Worm (Caenorhabditis elegans): ENCODE data around the gene T17A3.12.

- no peak for TF ChIP-seq nhr-77 (tag; optimal IDR thresholded peaks at IDR 0.05)
- TF ChIP-seq zip-11 (GFP tag; IDR thresholded peaks at IDR 0.05), result no peak
- TF ChIP-seq lin-39 (tag; optimal IDR thresholded peaks at IDR 0.05), result no peak
- no peak for TF ChIP-seq pqm-1 (tag; optimal IDR thresholded peaks at IDR 0.05)
- no peak for TF ChIP-seq lin-13 (GFP tag; optimal IDR thresholded peaks at IDR 0.05)
- no peak for TF ChIP-seq hlh-11 (tag; optimal IDR thresholded peaks at IDR 0.05)
- TF ChIP-seq madf-9 (GFP tag; conservative IDR thresholded peaks at IDR 0.05), result no peak
- TF ChIP-seq nhr-111 (GFP tag; optimal IDR thresholded peaks at IDR 0.05), result no peak
- TF ChIP-seq jun-1 (tag; optimal IDR thresholded peaks at IDR 0.05), result no peak
- no peak for TF ChIP-seq ztf-11 (tag; optimal IDR thresholded peaks at IDR 0.05)
- TF ChIP-seq hlh-30 (tag; optimal IDR thresholded peaks at IDR 0.05; ENCODE audit: insufficient read depth), result no peak
- no peak for TF ChIP-seq ceh-82 (tag; optimal IDR thresholded peaks at IDR 0.05)
- no peak for TF ChIP-seq lsy-2 (tag; optimal IDR thresholded peaks at IDR 0.05)
These were observed 46.8 kb upstream of the T17A3.12 start, which contains the start of gene sec-20 for ce11 chrIII:191803-192202.
